Fruit fly (Drosophila melanogaster): ENCODE data around the gene beat-IIa.

DNA sequence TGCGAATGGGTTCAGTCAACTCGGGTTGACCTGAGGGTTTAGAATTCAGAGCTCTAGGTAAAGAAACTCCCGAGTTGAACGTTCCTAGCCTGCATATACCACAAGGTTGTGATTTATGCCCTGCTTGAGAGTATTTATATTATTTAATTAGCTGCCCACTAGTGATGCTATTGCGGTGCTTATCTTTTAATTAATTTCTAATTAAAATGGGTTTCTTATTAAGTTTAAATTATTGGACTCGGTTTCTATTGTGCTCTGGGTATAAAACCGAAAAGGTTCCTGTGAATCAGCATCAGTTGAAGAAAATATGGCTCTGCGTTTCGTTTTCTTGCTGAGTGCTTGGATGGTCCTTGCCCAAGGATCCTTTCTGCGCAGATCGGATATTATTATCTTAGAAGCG is 49.5 kb upstream of the beat-IIa start, which contains the start of gene CG5866:
- TF ChIP-seq CG14711 (tag; optimal IDR thresholded peaks at IDR 0.05) (no peak), CG12768 (GFP tag; optimal IDR thresholded peaks at IDR 0.05) (no peak), cnc (optimal IDR thresholded peaks at IDR 0.05) (no peak), CG1620 (GFP tag; optimal IDR thresholded peaks at IDR 0.05) (no peak), toe (GFP tag; optimal IDR thresholded peaks at IDR 0.05) (no peak), tj (GFP tag; optimal IDR thresholded peaks at IDR 0.05) (no peak), CG33017 (tag; optimal IDR thresholded peaks at IDR 0.05) (no peak), CG5204 (GFP tag; optimal IDR thresholded peaks at IDR 0.05) (no peak)

All from whole organism, adult.